Fruit fly (Drosophila melanogaster): ENCODE results near the gene br.

br gene

DNA sequence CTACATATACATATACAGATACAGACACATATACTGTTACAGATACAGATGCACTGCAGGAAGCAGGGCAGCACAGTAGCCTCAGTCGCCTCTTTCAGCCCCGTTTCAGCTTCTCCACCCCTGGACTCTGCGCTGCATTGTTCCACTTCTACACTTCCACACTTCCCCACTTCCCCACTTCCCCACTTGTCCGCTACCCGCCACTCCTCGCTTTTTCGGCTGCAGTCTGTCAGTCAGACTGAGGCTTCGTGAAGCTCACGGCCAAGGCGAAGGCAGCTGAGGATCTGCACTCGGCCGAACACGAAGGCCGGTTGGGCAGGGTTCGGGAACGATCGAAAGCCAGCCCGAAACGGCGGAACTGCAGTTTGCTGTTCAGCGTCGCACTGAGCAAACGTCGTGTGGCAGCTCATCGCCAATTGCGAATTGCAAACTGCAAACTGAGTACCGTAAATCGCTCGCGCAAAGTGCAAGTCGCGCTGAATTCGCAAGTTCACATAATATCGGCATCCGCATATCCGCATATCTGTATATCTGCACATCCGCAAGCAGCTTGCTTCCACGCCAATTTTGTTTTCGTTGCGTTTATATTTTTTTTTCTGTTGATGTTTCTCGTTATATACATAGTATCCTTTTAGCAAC lies 38.4 kb downstream of the br start:
- no peak for TF ChIP-seq Abd-B (GFP tag; optimal IDR thresholded peaks at IDR 0.05)
- TF ChIP-seq CrebA (GFP tag; optimal IDR thresholded peaks at IDR 0.05; ENCODE audit: borderline replicate concordance) = no peak
- no peak for TF ChIP-seq Dfd (GFP tag; optimal IDR thresholded peaks at IDR 0.05)
- no peak for TF ChIP-seq rgr (GFP tag; optimal IDR thresholded peaks at IDR 0.05)
- peak; percentile 21 for TF ChIP-seq HLH106 (tag; optimal IDR thresholded peaks at IDR 0.05)
- TF ChIP-seq Sp1 (GFP tag; optimal IDR thresholded peaks at IDR 0.05) = peak; percentile 42
- no peak for TF ChIP-seq sage (GFP tag; optimal IDR thresholded peaks at IDR 0.05)
- no peak for TF ChIP-seq Hr83 (GFP tag; optimal IDR thresholded peaks at IDR 0.05; ENCODE audit: poor library complexity, severe bottlenecking)
- TF ChIP-seq Dif (GFP tag; optimal IDR thresholded peaks at IDR 0.05; ENCODE audit: partially characterized antibody) = no peak
- TF ChIP-seq N (GFP tag; optimal IDR thresholded peaks at IDR 0.05) = peak; percentile 7
- TF ChIP-seq Hr78 (GFP tag; optimal IDR thresholded peaks at IDR 0.05) = no peak
- no peak for TF ChIP-seq br (GFP tag; optimal IDR thresholded peaks at IDR 0.05)
- TF ChIP-seq Jra (GFP tag; optimal IDR thresholded peaks at IDR 0.05) = no peak
- TF ChIP-seq sv (GFP tag; optimal IDR thresholded peaks at IDR 0.05) = no peak
- no peak for TF ChIP-seq tai (GFP tag; optimal IDR thresholded peaks at IDR 0.05)
- no peak for TF ChIP-seq OdsH (GFP tag; optimal IDR thresholded peaks at IDR 0.05)
- TF ChIP-seq foxo (GFP tag; optimal IDR thresholded peaks at IDR 0.05) = peak in 1 of 2 experiments; percentile 18
- TF ChIP-seq dmrt93B (GFP tag; optimal IDR thresholded peaks at IDR 0.05) = no peak
- no peak for TF ChIP-seq Myc (optimal IDR thresholded peaks at IDR 0.05)
- TF ChIP-seq usp (GFP tag; optimal IDR thresholded peaks at IDR 0.05) = no peak
- TF ChIP-seq h (GFP tag; optimal IDR thresholded peaks at IDR 0.05) = peak; percentile 17
- TF ChIP-seq dsf (GFP tag; optimal IDR thresholded peaks at IDR 0.05; ENCODE audit: borderline replicate concordance) = no peak
- no peak for TF ChIP-seq CG32264 (GFP tag; optimal IDR thresholded peaks at IDR 0.05)
- TF ChIP-seq Vsx2 (GFP tag; optimal IDR thresholded peaks at IDR 0.05; ENCODE audit: partially characterized antibody) = no peak
- no peak for TF ChIP-seq pan (optimal IDR thresholded peaks at IDR 0.05)
- TF ChIP-seq Rel (GFP tag; optimal IDR thresholded peaks at IDR 0.05) = peak; percentile 34
- TF ChIP-seq Rel (tag; optimal IDR thresholded peaks at IDR 0.05) = peak; percentile 31
- peak; percentile 32 for TF ChIP-seq fru (GFP tag; optimal IDR thresholded peaks at IDR 0.05)
- no peak for TF ChIP-seq dl (GFP tag; optimal IDR thresholded peaks at IDR 0.05; ENCODE audit: insufficient read depth in 1 of 2, partially characterized antibody in 2 of 2)
- TF ChIP-seq brk (GFP tag; optimal IDR thresholded peaks at IDR 0.05) = no peak
- no peak for TF ChIP-seq Mio (GFP tag; optimal IDR thresholded peaks at IDR 0.05)
- TF ChIP-seq Hnf4 (GFP tag; optimal IDR thresholded peaks at IDR 0.05) = peak; percentile 40
- peak; percentile 65 for TF ChIP-seq psq (GFP tag; optimal IDR thresholded peaks at IDR 0.05)
- no peak for TF ChIP-seq lola (GFP tag; optimal IDR thresholded peaks at IDR 0.05)
- TF ChIP-seq CG9705 (GFP tag; optimal IDR thresholded peaks at IDR 0.05) = peak; percentile 3
- no peak for TF ChIP-seq ey (GFP tag; optimal IDR thresholded peaks at IDR 0.05)
- no peak for TF ChIP-seq GATAd (GFP tag; optimal IDR thresholded peaks at IDR 0.05)
- TF ChIP-seq woc (GFP tag; optimal IDR thresholded peaks at IDR 0.05) = no peak
- TF ChIP-seq jim (GFP tag; optimal IDR thresholded peaks at IDR 0.05) = no peak

DNA sequence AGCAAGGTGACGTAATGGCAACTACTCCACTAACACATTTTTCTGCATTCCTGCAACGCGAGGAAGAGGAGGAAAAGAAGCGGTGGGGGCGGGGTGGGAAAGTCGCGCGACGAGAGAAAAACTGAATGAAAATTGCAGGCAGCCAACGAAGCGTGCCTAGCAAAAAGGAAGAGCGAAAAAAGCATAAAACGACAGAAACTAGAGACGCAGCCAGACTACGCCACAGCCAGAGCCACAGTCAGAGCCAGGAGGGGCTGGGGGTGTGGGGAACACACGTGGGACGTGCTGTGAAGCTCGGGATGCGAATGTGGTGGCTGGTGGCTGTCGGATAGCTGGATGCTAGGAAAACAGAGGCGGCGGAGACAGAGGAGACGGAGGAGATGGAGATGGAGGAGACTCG lies 39.4 kb downstream of the br start:
- TF ChIP-seq Hr83 (GFP tag; optimal IDR thresholded peaks at IDR 0.05; ENCODE audit: poor library complexity, severe bottlenecking) (no peak), br (GFP tag; optimal IDR thresholded peaks at IDR 0.05) (no peak), Dif (GFP tag; optimal IDR thresholded peaks at IDR 0.05; ENCODE audit: partially characterized antibody) (no peak), CG9705 (GFP tag; optimal IDR thresholded peaks at IDR 0.05) (no peak), dl (GFP tag; optimal IDR thresholded peaks at IDR 0.05; ENCODE audit: insufficient read depth in 1 of 2, partially characterized antibody in 2 of 2) (no peak), N (GFP tag; optimal IDR thresholded peaks at IDR 0.05) (no peak), rgr (GFP tag; optimal IDR thresholded peaks at IDR 0.05) (no peak), dmrt93B (GFP tag; optimal IDR thresholded peaks at IDR 0.05) (no peak), Myc (optimal IDR thresholded peaks at IDR 0.05) (no peak), usp (GFP tag; optimal IDR thresholded peaks at IDR 0.05) (no peak), jim (GFP tag; optimal IDR thresholded peaks at IDR 0.05) (no peak), OdsH (GFP tag; optimal IDR thresholded peaks at IDR 0.05) (no peak)
